Worm (Caenorhabditis elegans): ENCODE data around the gene M02G9.4.
"Not testable (repeated sequence)": the region's sequence is repeated elsewhere in the genome, so short reads cannot be mapped to it uniquely, and the experiment has no call there.

The M02G9.4 gene

ce11 chrII:10302141-10302574 is 14.9 kb upstream of the M02G9.4 start (continued):
- 0 out of 2 replicates have a peak, but pooled peaks have one; percentile 49 for TF ChIP-seq lim-7 (GFP tag; IDR thresholded peaks at IDR 0.05)
- 0 out of 2 replicates have a peak, but pooled peaks have one; percentile 28 for TF ChIP-seq Y48G9A.11 (GFP tag; IDR thresholded peaks at IDR 0.05)
- not testable (repeated sequence) for TF ChIP-seq daf-16 (GFP tag; optimal IDR thresholded peaks at IDR 0.05)
- TF ChIP-seq daf-16 (tag; optimal IDR thresholded peaks at IDR 0.05): peak; percentile 43
- TF ChIP-seq hmg-1.1 (GFP tag; IDR thresholded peaks at IDR 0.05): peak; percentile 49; the same call in 1 of the 2 replicates
- peak; percentile 58; the same call in 1 of the 2 replicates for TF ChIP-seq set-16 (GFP tag; IDR thresholded peaks at IDR 0.05)
- 0 out of 2 replicates have a peak, but pooled peaks have one; percentile 18 for TF ChIP-seq lin-1 (GFP tag; IDR thresholded peaks at IDR 0.05)

DNA sequence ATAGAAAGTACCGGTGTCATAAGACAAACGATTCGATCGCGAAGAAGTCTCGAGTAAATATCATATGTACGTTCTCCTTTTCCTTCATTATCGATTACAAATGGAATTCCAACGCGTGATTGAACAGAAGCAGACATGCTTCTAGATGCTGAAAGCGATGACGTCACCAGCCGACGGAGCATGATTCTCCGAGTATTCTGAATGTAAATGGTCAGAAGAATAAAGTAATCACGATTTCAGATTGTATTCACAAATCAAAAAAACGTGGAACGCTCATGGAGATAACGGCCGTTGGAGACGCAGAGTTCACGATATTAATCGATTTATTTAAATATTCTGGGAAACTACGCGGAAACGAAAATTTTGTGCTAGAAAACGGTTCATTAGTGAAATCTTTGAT is 14.5 kb upstream of the M02G9.4 start, which contains the start of gene clpp-1:
TSS of gene clpp-1 (minus strand) at position 197 of the 400 bp plus-strand sequence.
- TF ChIP-seq saeg-2 (GFP tag; IDR thresholded peaks at IDR 0.05) (0 out of 2 replicates have a peak, but pooled peaks have one; percentile 47), tra-1 (GFP tag; IDR thresholded peaks at IDR 0.05) (no peak), dpl-1 (GFP tag; optimal IDR thresholded peaks at IDR 0.05) (peak; percentile 17), dmd-9 (GFP tag; IDR thresholded peaks at IDR 0.05) (no peak), mes-2 (tag; optimal IDR thresholded peaks at IDR 0.05; ENCODE audit: poor library complexity, severe bottlenecking) (peak; percentile 16), Y75B8A.6 (GFP tag; IDR thresholded peaks at IDR 0.05) (0 out of 2 replicates have a peak, but pooled peaks have one; percentile 52), lin-39 (tag; optimal IDR thresholded peaks at IDR 0.05) (no peak), lsy-2 (tag; optimal IDR thresholded peaks at IDR 0.05) (peak in 1 of 2 experiments; percentile 31), zfp-3 (GFP tag; conservative IDR thresholded peaks at IDR 0.05) (peak; percentile 66; the same call in 1 of the 2 replicates), mep-1 (tag; optimal IDR thresholded peaks at IDR 0.05) (peak; percentile 32), dve-1 (tag; optimal IDR thresholded peaks at IDR 0.05; ENCODE audit: insufficient read depth) (peak; percentile 16), hlh-11 (tag; optimal IDR thresholded peaks at IDR 0.05) (peak; percentile 20), arid-1 (GFP tag; conservative IDR thresholded peaks at IDR 0.05) (0 out of 2 replicates have a peak, but pooled peaks have one; percentile 24), nhr-76 (tag; optimal IDR thresholded peaks at IDR 0.05) (no peak), nhr-48 (tag; optimal IDR thresholded peaks at IDR 0.05) (no peak), nhr-11 (tag; optimal IDR thresholded peaks at IDR 0.05) (no peak), ama-1 (optimal IDR thresholded peaks at IDR 0.05) (peak; percentile 82), hlh-30 (tag; optimal IDR thresholded peaks at IDR 0.05; ENCODE audit: insufficient read depth) (peak; percentile 29), nhr-6 (tag; optimal IDR thresholded peaks at IDR 0.05) (no peak), T20F7.1 (GFP tag; optimal IDR thresholded peaks at IDR 0.05) (peak; percentile 19), nhr-102 (tag; optimal IDR thresholded peaks at IDR 0.05) (no peak), ctbp-1 (GFP tag; IDR thresholded peaks at IDR 0.05) (0 out of 2 replicates have a peak, but pooled peaks have one; percentile 6)

- TF ChIP-seq mdt-29 (GFP tag; IDR thresholded peaks at IDR 0.05) (no peak), Y75B8A.6 (GFP tag; IDR thresholded peaks at IDR 0.05) (no peak), dpl-1 (GFP tag; optimal IDR thresholded peaks at IDR 0.05) (peak; percentile 78), rbr-2 (tag; optimal IDR thresholded peaks at IDR 0.05) (peak; percentile 51), fos-1 (tag; optimal IDR thresholded peaks at IDR 0.05) (no peak), aly-2 (tag; optimal IDR thresholded peaks at IDR 0.05) (no peak), hlh-30 (tag; optimal IDR thresholded peaks at IDR 0.05; ENCODE audit: insufficient read depth) (peak; percentile 64), attf-4 (tag; optimal IDR thresholded peaks at IDR 0.05) (no peak), spr-1 (tag; optimal IDR thresholded peaks at IDR 0.05) (no peak), madf-9 (GFP tag; conservative IDR thresholded peaks at IDR 0.05) (no peak), pqm-1 (tag; optimal IDR thresholded peaks at IDR 0.05) (peak; percentile 41), dmd-9 (GFP tag; IDR thresholded peaks at IDR 0.05) (no peak), egl-43 (GFP tag; IDR thresholded peaks at IDR 0.05) (no peak), F10B5.3 (tag; optimal IDR thresholded peaks at IDR 0.05) (no peak), zag-1 (tag; optimal IDR thresholded peaks at IDR 0.05) (no peak), nhr-111 (GFP tag; optimal IDR thresholded peaks at IDR 0.05) (no peak), cey-2 (tag; optimal IDR thresholded peaks at IDR 0.05; ENCODE audit: borderline replicate concordance, insufficient read depth) (no peak), mes-2 (tag; optimal IDR thresholded peaks at IDR 0.05; ENCODE audit: poor library complexity, severe bottlenecking) (peak; percentile 89), nhr-41 (GFP tag; IDR thresholded peaks at IDR 0.05) (no peak), fkh-10 (GFP tag; optimal IDR thresholded peaks at IDR 0.05) (peak; percentile 33), lin-39 (tag; optimal IDR thresholded peaks at IDR 0.05) (no peak), nhr-237 (tag; optimal IDR thresholded peaks at IDR 0.05) (no peak), ceh-82 (tag; optimal IDR thresholded peaks at IDR 0.05) (no peak), Y105C5A.15 (GFP tag; IDR thresholded peaks at IDR 0.05) (no peak), daf-16 (GFP tag; optimal IDR thresholded peaks at IDR 0.05) (no peak), daf-16 (tag; optimal IDR thresholded peaks at IDR 0.05) (peak; percentile 56), set-16 (GFP tag; IDR thresholded peaks at IDR 0.05) (no peak)
These were observed 13.4 kb upstream of the M02G9.4 start, which contains the start of gene vha-9 for ce11 chrII:10303663-10304115. Gene vha-9, minus strand, starts transcription at chrII:10303713.

All from whole organism, L4 larva.